Fruit fly (Drosophila melanogaster): Measurements from ENCODE around the gene CG31624.

Gene CG31624

DNA sequence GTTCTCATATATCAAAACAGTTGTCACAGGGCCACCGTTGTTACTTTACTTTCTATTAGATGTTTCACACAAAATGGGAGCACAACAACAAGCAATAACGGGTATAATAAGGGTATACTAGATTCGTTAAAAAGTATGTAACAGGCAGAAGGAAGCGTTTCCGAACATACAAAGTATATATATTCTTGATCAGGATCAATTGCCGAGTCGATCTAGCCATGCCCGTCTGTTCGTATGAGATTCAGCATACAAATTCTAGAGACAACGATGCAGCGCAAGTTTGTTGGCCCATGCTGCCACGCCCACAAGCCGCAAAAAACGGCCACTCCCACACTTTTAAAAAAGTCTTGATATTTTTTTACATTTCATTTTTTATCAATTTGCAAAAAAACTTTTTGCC lies at the start of gene CG31624:
TSS of gene CG31624 (minus strand) at position 101 of the 400 bp plus-strand sequence.
- TF ChIP-seq CTCF (optimal IDR thresholded peaks at IDR 0.05): no peak
- no peak for TF ChIP-seq CG8478 (optimal IDR thresholded peaks at IDR 0.05)

DNA sequence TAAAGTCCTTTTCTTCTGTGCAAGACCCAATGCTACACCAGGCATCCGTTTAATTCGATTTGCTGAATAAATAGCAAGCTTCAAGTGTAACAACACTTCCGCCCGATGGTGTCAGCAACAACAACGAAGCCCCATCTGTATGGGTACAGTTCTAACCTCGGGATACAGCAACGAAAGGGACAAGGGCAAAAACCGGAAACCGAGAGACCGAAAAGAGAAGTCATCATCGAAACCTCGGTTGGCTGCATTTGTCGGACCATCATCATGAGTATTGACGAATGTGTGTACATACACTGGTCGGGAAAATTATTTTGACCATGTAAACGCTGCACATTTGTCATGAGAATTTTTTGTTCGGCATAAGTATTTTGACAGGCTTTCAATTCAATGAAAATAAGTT lies 48.7 kb upstream of the CG31624 start:
- no peak for TF ChIP-seq CTCF (optimal IDR thresholded peaks at IDR 0.05)
- no peak for TF ChIP-seq CG8478 (optimal IDR thresholded peaks at IDR 0.05)

DNA sequence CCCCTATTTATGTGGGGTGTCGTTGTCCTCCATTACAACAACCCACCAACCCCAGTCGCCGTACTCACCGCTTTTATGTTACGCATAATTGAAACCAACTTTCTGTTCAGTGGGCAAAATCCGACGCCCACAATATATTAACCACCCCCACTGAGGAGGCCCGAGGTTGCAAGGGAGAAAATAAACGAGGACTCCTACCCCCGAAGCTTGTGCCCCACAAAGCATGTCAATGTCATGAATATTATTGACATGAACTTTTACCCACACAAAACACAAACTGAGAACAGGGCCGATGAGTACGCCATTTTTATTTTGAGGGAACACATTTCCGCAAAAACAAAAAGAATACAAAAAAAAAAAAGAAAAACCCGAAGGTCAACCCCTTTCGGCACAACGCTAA lies 47.8 kb upstream of the CG31624 start:
- TF ChIP-seq CTCF (optimal IDR thresholded peaks at IDR 0.05): no peak
- no peak for TF ChIP-seq CG8478 (optimal IDR thresholded peaks at IDR 0.05)

DNA sequence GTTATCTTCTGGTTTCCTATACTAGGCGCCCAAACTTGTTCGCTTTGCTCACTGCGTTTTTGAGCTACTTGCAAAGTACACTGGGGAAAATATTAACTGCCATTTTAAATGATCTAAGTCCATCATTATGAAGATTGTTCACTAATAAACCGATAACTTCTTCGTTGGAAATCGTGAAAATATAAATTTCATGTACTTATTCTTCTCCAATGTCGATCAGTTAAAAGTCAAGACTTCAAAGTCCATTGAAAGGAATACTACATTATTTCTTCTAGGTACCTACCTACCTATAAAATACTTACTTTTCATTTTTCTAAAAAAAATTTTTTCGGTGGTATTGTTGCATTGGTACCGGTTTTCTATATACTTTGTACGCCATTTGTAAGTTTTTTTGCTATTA lies 46.5 kb upstream of the CG31624 start:
- TF ChIP-seq CTCF (optimal IDR thresholded peaks at IDR 0.05): no peak
- TF ChIP-seq CG8478 (optimal IDR thresholded peaks at IDR 0.05): no peak

- TF ChIP-seq CG8478 (optimal IDR thresholded peaks at IDR 0.05) (no peak), CTCF (optimal IDR thresholded peaks at IDR 0.05) (no peak)
Observed at dm6 chr2L:21245093-21245736, 45.0 kb upstream of the CG31624 start.

DNA sequence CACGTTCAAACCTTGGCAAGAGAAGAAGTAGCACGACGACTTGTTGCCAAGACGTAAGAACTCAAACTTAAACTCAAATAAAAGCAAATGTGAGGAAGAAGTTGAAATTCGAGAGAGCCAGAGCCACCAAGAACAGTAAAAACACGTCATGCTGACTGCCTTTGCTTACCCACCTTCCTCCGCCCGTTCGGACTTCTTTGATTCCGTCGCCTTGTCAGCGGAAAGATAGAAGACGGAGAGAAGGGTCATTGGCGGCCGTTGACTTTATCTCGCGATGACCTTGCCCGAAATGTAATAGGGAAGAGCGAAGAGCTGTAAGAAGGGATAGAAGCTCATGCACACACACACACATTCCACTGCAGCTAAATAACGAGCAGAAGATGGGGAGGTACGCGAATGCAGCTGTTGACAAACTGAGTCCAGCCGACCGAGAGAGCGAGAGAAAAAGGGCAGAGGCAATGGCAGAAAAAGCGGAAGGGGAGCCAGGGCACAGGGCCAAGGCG lies 43.8 kb upstream of the CG31624 start:
- TF ChIP-seq CG8478 (optimal IDR thresholded peaks at IDR 0.05) (no peak), CTCF (optimal IDR thresholded peaks at IDR 0.05) (no peak)

DNA sequence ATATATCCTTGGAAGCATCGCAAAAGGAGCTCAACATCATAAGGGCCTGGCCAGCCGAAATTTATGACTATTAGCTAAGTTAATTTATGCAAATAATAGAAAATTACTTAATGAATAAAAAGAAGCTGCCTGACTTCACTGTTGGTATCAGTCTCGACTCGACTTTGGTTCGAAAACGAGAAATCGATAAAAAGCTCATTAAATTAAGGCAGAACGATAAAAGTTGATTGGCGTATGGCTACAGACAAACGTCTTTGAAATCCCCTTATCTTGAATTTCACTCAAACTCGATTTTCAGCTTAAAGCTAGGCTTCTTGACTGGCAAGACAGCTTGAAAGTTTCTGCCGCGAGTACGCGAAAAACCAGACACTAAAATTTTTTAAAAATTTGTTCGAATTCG lies 42.2 kb upstream of the CG31624 start:
- no peak for TF ChIP-seq CTCF (optimal IDR thresholded peaks at IDR 0.05)
- no peak for TF ChIP-seq CG8478 (optimal IDR thresholded peaks at IDR 0.05)

DNA sequence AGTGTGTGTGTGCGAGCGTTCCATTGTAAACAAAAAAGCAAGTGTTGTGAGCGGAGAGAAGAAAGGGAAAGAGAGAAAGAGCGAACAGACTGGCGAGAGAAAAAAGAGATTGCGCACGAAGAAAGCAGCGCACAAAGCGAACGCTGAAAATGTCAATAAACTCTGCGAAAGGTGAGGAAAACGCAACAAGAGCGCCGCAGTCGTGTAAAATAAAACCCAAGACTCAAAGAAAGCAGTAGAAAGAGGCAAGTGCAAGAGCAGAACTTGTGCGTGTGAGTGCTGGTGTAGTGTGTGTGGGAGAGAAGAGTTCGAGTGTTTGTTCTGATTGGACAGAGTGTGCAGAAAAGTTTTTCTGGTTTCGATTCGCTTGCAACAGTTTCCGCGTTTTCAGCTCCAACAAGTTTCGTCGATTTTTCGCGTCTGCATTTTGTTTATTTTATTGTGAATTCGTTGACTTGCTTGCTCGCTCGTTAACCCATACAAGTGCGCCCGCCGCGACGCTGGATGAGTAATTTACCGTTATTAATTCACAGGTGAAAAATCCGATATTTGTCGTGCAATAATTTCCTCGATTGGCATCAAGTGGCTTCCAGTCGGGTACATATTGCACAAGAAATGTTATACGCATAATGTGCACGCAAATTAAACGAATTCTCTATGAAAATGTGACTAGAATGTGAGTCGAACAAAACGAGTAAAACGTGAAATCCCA lies 37.7 kb upstream of the CG31624 start:
- TF ChIP-seq CTCF (optimal IDR thresholded peaks at IDR 0.05) (peak; percentile 85 to 96), CG8478 (optimal IDR thresholded peaks at IDR 0.05) (no peak)

dm6 chr2L:21237048-21237747 lies 37.0 kb upstream of the CG31624 start, which contains the start of gene Hr39:
Hr39 (plus strand) TSS chr2L:21237250.
- TF ChIP-seq CTCF (optimal IDR thresholded peaks at IDR 0.05): peak; percentile 69 to 72
- TF ChIP-seq CG8478 (optimal IDR thresholded peaks at IDR 0.05): no peak

DNA sequence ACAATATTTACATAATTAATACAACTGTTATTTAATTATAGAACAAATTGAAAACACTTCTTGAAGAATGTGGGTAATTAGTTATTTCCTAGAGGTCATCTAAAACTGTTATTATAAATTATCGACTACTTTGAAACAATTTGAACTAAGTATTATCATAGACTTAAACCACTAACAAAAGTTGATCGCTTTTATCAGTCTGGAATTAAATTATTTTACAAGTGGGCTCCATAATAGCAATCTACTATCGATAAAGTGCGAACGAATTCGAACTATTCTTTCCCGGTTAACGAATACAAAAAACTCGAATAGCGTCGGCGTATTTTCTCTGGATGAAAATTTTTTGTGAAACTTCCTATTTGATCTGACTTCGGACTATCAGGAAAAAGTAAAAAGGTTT lies 36.5 kb upstream of the CG31624 start, which contains the start of gene CG31626:
TSS of gene CG31626 (minus strand) at position 101 of the 400 bp plus-strand sequence.
- TF ChIP-seq CTCF (optimal IDR thresholded peaks at IDR 0.05) (no peak), CG8478 (optimal IDR thresholded peaks at IDR 0.05) (no peak)

- no peak for TF ChIP-seq CG8478 (optimal IDR thresholded peaks at IDR 0.05)
- TF ChIP-seq CTCF (optimal IDR thresholded peaks at IDR 0.05): no peak
Observed at dm6 chr2L:21235463-21235862, 35.3 kb upstream of the CG31624 start.

DNA sequence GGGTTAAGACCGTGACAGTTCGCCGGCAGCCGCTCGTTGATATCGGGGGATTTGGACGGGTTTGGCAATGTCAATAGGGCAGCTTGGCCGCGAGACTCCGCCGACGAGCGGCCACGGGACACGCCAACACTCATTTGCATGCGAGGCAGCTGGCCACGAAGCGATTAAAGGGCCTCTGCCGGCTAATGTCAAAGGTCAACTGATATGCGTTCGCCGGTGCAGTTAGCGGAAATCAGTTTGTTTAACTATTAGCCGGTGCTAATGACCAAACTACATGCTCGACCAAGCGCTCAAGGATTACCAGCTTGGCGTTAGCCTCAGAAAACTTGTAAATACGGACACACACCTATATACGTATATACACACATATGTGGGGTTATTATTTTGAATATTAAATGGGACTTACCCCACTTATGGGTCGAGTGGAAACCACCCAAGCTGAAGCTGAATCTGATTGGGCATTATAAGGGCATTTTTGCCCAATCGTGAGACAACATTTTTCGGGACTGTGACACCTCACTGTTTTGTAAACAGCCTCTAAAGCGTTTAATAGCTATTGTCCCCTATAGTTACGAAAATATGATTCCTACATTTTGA lies 34.3 kb upstream of the CG31624 start:
- TF ChIP-seq CG8478 (optimal IDR thresholded peaks at IDR 0.05) (no peak), CTCF (optimal IDR thresholded peaks at IDR 0.05) (no peak)

- no peak for TF ChIP-seq CG8478 (optimal IDR thresholded peaks at IDR 0.05)
- no peak for TF ChIP-seq CTCF (optimal IDR thresholded peaks at IDR 0.05)
Observed at dm6 chr2L:21233430-21233829, 33.3 kb upstream of the CG31624 start.

DNA sequence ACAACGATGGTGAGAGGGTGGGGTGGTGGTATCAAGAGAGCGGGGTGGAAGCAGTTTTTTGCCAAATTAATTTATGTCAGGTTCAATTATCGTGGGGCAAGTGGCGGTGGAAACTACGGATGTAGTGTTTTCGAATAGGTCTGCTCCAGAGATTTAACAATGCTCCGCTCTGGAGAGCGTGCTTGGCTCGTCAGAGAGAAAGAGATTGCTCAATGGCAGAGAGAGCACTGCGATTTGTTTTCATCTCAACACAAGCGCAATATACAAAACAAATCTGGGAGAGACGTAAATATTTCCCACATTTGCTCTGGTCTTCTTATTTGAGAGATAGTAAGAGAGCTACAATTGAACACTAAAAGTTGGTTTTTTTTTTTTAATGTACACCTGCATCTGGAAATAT lies 21.6 kb upstream of the CG31624 start:
- TF ChIP-seq CTCF (optimal IDR thresholded peaks at IDR 0.05) (no peak), CG8478 (optimal IDR thresholded peaks at IDR 0.05) (no peak)

DNA sequence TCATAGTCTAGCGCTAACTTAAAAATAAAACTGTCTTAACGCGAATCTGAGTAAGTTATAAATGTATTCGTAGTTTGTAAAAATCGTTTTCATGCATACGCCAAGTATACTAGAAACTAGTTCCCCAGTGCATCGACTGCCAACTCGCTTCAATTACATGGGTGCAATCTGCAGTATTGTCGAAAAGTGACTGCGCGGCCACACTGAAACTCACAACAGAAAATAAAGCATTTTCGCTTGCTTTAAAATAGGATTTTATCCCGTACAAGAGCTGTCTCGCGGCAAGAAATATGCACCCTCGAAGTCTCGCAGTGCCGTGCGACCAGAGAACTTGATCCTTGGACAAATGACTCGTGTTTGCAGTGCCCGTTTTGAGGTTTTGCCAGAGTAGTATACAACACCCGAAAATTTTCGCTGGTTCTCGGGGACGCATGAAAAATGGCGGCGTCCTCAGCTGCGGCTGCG lies 21.0 kb upstream of the CG31624 start, which contains the start of gene CG8677:
TSS of gene CG8677 (plus strand) at position 199 of the 465 bp plus-strand sequence.
- TF ChIP-seq CG8478 (optimal IDR thresholded peaks at IDR 0.05) (no peak), CTCF (optimal IDR thresholded peaks at IDR 0.05) (peak; percentile 19 to 44)

Data from S2 (cell line).